Worm (Caenorhabditis elegans): ENCODE measurements around the gene aptf-3.

- TF ChIP-seq ztf-23 (GFP tag; IDR thresholded peaks at IDR 0.05) (no peak), T22C8.4 (GFP tag; IDR thresholded peaks at IDR 0.05) (no peak), cog-1 (tag; optimal IDR thresholded peaks at IDR 0.05) (no peak), ref-1 (GFP tag; conservative IDR thresholded peaks at IDR 0.05) (no peak)
These were observed 47.1 kb downstream of the aptf-3 start, which contains the start of gene D2085.7 for ce11 chrII:8641131-8641530.

Data from whole organism, midembryonic.